Fruit fly (Drosophila melanogaster) whole organism, pupa: ENCODE results near the gene Zn72D.

Source experiments
- CG32121 ChIP-seq: fragments of 200-800 bp; sonication (Bioruptor generic); IDR thresholded peaks from 2 replicates; pipeline ENCODE4 v1.3.6; 2022; ENCODE audit warnings: missing biosample characterization, missing genetic modification characterization
- CG8301 ChIP-seq: fragments of 200-800 bp; sonication (Bioruptor generic); optimal IDR thresholded peaks from 2 replicates; lab custom pipeline; 2018; ENCODE audit warnings: missing biosample characterization, mild to moderate bottlenecking, missing genetic modification characterization
- Pif1A ChIP-seq: fragments of 200-800 bp; sonication (Bioruptor generic); optimal IDR thresholded peaks from 3 replicates; lab custom pipeline; 2016; ENCODE audit warnings: missing biosample characterization, missing genetic modification characterization
- Pif1B ChIP-seq: fragments of 200-800 bp; sonication (Bioruptor generic); optimal IDR thresholded peaks from 3 replicates; lab custom pipeline; 2016; ENCODE audit warnings: missing biosample characterization, missing genetic modification characterization
- fd96Ca ChIP-seq: fragments of 200-800 bp; sonication (Bioruptor generic); IDR thresholded peaks from 3 replicates; pipeline ENCODE4 v1.3.6; 2022; ENCODE audit warnings: missing biosample characterization, missing genetic modification characterization
- gl ChIP-seq: fragments of 200-800 bp; sonication (Bioruptor generic); optimal IDR thresholded peaks from 2 replicates; lab custom pipeline; 2018; ENCODE audit warnings: missing biosample characterization, mild to moderate bottlenecking, missing genetic modification characterization
- rn ChIP-seq: fragments of 200-800 bp; sonication (Bioruptor generic); IDR thresholded peaks from 2 replicates; pipeline ENCODE4 v1.3.6; 2022; ENCODE audit warnings: missing biosample characterization, missing genetic modification characterization

- no peak for TF ChIP-seq Pif1A (GFP tag; lab: Kevin White, UChicago)
- no peak for TF ChIP-seq fd96Ca
- peak; percentile 61 for TF ChIP-seq CG8301
- no peak for TF ChIP-seq gl (tag; lab: Kevin White, UChicago)
- TF ChIP-seq rn: no peak
- TF ChIP-seq Pif1B (GFP tag; lab: Kevin White, UChicago): no peak
- peak; percentile 31; the same call in 1 of the 2 replicates for TF ChIP-seq CG32121 (GFP tag; lab: Robert Waterston, UW)
Measured at dm6 chr3L:16060806-16061600, 51.4 kb downstream of the Zn72D start.
